Worm (Caenorhabditis elegans): ENCODE data around the gene M199.136.
"Not testable (repeated sequence)": the region's sequence is repeated elsewhere in the genome, so short reads cannot be mapped to it uniquely, and the experiment has no call there.

M199.136 gene

ce11 chrIV:15120746-15121145 lies 2.3 kb downstream of the M199.136 start, which contains the start of gene clec-189:
TSS of gene clec-189 (plus strand) at chrIV:15120837.
- TF ChIP-seq flt-1 (GFP tag; IDR thresholded peaks at IDR 0.05) (no peak), T22C8.4 (GFP tag; IDR thresholded peaks at IDR 0.05) (no peak), klf-2 (GFP tag; conservative IDR thresholded peaks at IDR 0.05) (no peak), ztf-23 (GFP tag; IDR thresholded peaks at IDR 0.05) (no peak), tab-1 (GFP tag; IDR thresholded peaks at IDR 0.05) (no peak), ref-1 (GFP tag; conservative IDR thresholded peaks at IDR 0.05) (no peak), med-1 (GFP tag; optimal IDR thresholded peaks at IDR 0.05; ENCODE audit: insufficient read depth) (no peak), cog-1 (tag; optimal IDR thresholded peaks at IDR 0.05) (no peak), ztf-29 (GFP tag; IDR thresholded peaks at IDR 0.05) (no peak)

ce11 chrIV:15122882-15123281 lies 4.4 kb downstream of the M199.136 start, which contains the start of gene M199.7:
TSS of gene M199.7 (plus strand) at chrIV:15123182.
- TF ChIP-seq flt-1 (GFP tag; IDR thresholded peaks at IDR 0.05) (no peak), ref-1 (GFP tag; conservative IDR thresholded peaks at IDR 0.05) (no peak), cog-1 (tag; optimal IDR thresholded peaks at IDR 0.05) (no peak), med-1 (GFP tag; optimal IDR thresholded peaks at IDR 0.05; ENCODE audit: insufficient read depth) (no peak), ztf-29 (GFP tag; IDR thresholded peaks at IDR 0.05) (no peak), tab-1 (GFP tag; IDR thresholded peaks at IDR 0.05) (no peak), ztf-23 (GFP tag; IDR thresholded peaks at IDR 0.05) (no peak)

ce11 chrIV:15126021-15126420 lies 7.5 kb downstream of the M199.136 start, which contains the start of gene clec-190:
TSS of gene clec-190 (minus strand) at chrIV:15126121.
- TF ChIP-seq ztf-29 (GFP tag; IDR thresholded peaks at IDR 0.05), result no peak
- no peak for TF ChIP-seq ztf-23 (GFP tag; IDR thresholded peaks at IDR 0.05)
- no peak for TF ChIP-seq flt-1 (GFP tag; IDR thresholded peaks at IDR 0.05)
- TF ChIP-seq ref-1 (GFP tag; conservative IDR thresholded peaks at IDR 0.05), result no peak
- no peak for TF ChIP-seq med-1 (GFP tag; optimal IDR thresholded peaks at IDR 0.05; ENCODE audit: insufficient read depth)
- TF ChIP-seq klf-2 (GFP tag; conservative IDR thresholded peaks at IDR 0.05), result no peak
- no peak for TF ChIP-seq T22C8.4 (GFP tag; IDR thresholded peaks at IDR 0.05)
- TF ChIP-seq cog-1 (tag; optimal IDR thresholded peaks at IDR 0.05), result no peak
- TF ChIP-seq tab-1 (GFP tag; IDR thresholded peaks at IDR 0.05), result no peak

ce11 chrIV:15127731-15128130 lies 9.2 kb downstream of the M199.136 start, which contains the start of gene M199.9:
TSS of gene M199.9 (minus strand) at chrIV:15127831.
- no peak for TF ChIP-seq flt-1 (GFP tag; IDR thresholded peaks at IDR 0.05)
- no peak for TF ChIP-seq ztf-23 (GFP tag; IDR thresholded peaks at IDR 0.05)
- TF ChIP-seq klf-2 (GFP tag; conservative IDR thresholded peaks at IDR 0.05), result no peak
- TF ChIP-seq cog-1 (tag; optimal IDR thresholded peaks at IDR 0.05), result no peak
- no peak for TF ChIP-seq ref-1 (GFP tag; conservative IDR thresholded peaks at IDR 0.05)
- TF ChIP-seq ztf-29 (GFP tag; IDR thresholded peaks at IDR 0.05), result no peak
- no peak for TF ChIP-seq tab-1 (GFP tag; IDR thresholded peaks at IDR 0.05)
- no peak for TF ChIP-seq T22C8.4 (GFP tag; IDR thresholded peaks at IDR 0.05)
- TF ChIP-seq med-1 (GFP tag; optimal IDR thresholded peaks at IDR 0.05; ENCODE audit: insufficient read depth), result no peak

- peak; percentile 67; the same call in 1 of the 2 replicates for TF ChIP-seq klf-2 (GFP tag; conservative IDR thresholded peaks at IDR 0.05)
These were observed 11.7 kb downstream of the M199.136 start for ce11 chrIV:15130189-15130588.

ce11 chrIV:15131697-15132096 lies 13.2 kb downstream of the M199.136 start, which contains the start of gene col-135:
TSS of gene col-135 (minus strand) at chrIV:15131797.
- TF ChIP-seq T22C8.4 (GFP tag; IDR thresholded peaks at IDR 0.05) (no peak), tab-1 (GFP tag; IDR thresholded peaks at IDR 0.05) (no peak), ztf-23 (GFP tag; IDR thresholded peaks at IDR 0.05) (no peak), ztf-29 (GFP tag; IDR thresholded peaks at IDR 0.05) (no peak), cog-1 (tag; optimal IDR thresholded peaks at IDR 0.05) (no peak), klf-2 (GFP tag; conservative IDR thresholded peaks at IDR 0.05) (no peak), flt-1 (GFP tag; IDR thresholded peaks at IDR 0.05) (no peak), ref-1 (GFP tag; conservative IDR thresholded peaks at IDR 0.05) (no peak), med-1 (GFP tag; optimal IDR thresholded peaks at IDR 0.05; ENCODE audit: insufficient read depth) (no peak)

- TF ChIP-seq ref-1 (GFP tag; conservative IDR thresholded peaks at IDR 0.05); cog-1 (tag; optimal IDR thresholded peaks at IDR 0.05); T22C8.4 (GFP tag; IDR thresholded peaks at IDR 0.05): not testable (repeated sequence)
These were observed 15.4 kb downstream of the M199.136 start, which contains the start of gene M199.8 for ce11 chrIV:15133899-15134298. TSS of gene M199.8 (minus strand) at chrIV:15133999.

- TF ChIP-seq ref-1 (GFP tag; conservative IDR thresholded peaks at IDR 0.05) (no peak), ztf-23 (GFP tag; IDR thresholded peaks at IDR 0.05) (no peak), tab-1 (GFP tag; IDR thresholded peaks at IDR 0.05) (no peak), med-1 (GFP tag; optimal IDR thresholded peaks at IDR 0.05; ENCODE audit: insufficient read depth) (no peak), cog-1 (tag; optimal IDR thresholded peaks at IDR 0.05) (no peak), flt-1 (GFP tag; IDR thresholded peaks at IDR 0.05) (no peak), T22C8.4 (GFP tag; IDR thresholded peaks at IDR 0.05) (no peak)
These were observed 22.3 kb downstream of the M199.136 start, which contains the start of gene srg-51 for ce11 chrIV:15140832-15141231. TSS of gene srg-51 (minus strand) at chrIV:15140932.

- no peak for TF ChIP-seq T22C8.4 (GFP tag; IDR thresholded peaks at IDR 0.05)
- no peak for TF ChIP-seq ztf-29 (GFP tag; IDR thresholded peaks at IDR 0.05)
- TF ChIP-seq cog-1 (tag; optimal IDR thresholded peaks at IDR 0.05), result no peak
- no peak for TF ChIP-seq flt-1 (GFP tag; IDR thresholded peaks at IDR 0.05)
- no peak for TF ChIP-seq ref-1 (GFP tag; conservative IDR thresholded peaks at IDR 0.05)
- no peak for TF ChIP-seq tab-1 (GFP tag; IDR thresholded peaks at IDR 0.05)
These were observed 28.6 kb downstream of the M199.136 start, which contains the start of gene str-78 for ce11 chrIV:15147104-15147503. TSS of gene str-78 (minus strand) at chrIV:15147204.

ce11 chrIV:15165602-15166001 lies 47.1 kb downstream of the M199.136 start:
- TF ChIP-seq ztf-23 (GFP tag; IDR thresholded peaks at IDR 0.05) (no peak), cog-1 (tag; optimal IDR thresholded peaks at IDR 0.05) (no peak)
